Fruit fly (Drosophila melanogaster) whole organism, embryonic: ENCODE measurements around the gene mop.

ENCODE experiments used
- CG10209 ChIP-seq: fragments of 200-800 bp; sonication (Bioruptor generic); optimal IDR thresholded peaks from 3 replicates; lab custom pipeline; 2017; ENCODE audit warnings: missing biosample characterization, mild to moderate bottlenecking, missing genetic modification characterization, missing genetic modification reagents
- CG10565 ChIP-seq: fragments of 200-800 bp; sonication (Bioruptor generic); optimal IDR thresholded peaks from 3 replicates; lab custom pipeline; 2016; ENCODE audit warnings: missing biosample characterization, mild to moderate bottlenecking, missing genetic modification characterization
- CG11085 ChIP-seq: fragments of 200-800 bp; sonication (Bioruptor generic); IDR thresholded peaks from 2 replicates; pipeline ENCODE4 v1.3.6; 2022; ENCODE audit warnings: missing biosample characterization, missing genetic modification characterization
- CG12219 ChIP-seq: fragments of 200-800 bp; sonication (Bioruptor generic); optimal IDR thresholded peaks from 3 replicates; lab custom pipeline; 2018; ENCODE audit warnings: missing biosample characterization, mild to moderate bottlenecking, missing genetic modification characterization
- CG12744 ChIP-seq: fragments of 200-800 bp; sonication (Bioruptor generic); optimal IDR thresholded peaks from 2 replicates; lab custom pipeline; 2016; ENCODE audit warnings: missing biosample characterization, missing genetic modification characterization
- CG12942 ChIP-seq: fragments of 200-800 bp; sonication (Bioruptor generic); optimal IDR thresholded peaks from 3 replicates; lab custom pipeline; 2016; ENCODE audit warnings: missing biosample characterization, missing genetic modification characterization
- CG13287 ChIP-seq: fragments of 200-800 bp; sonication (Bioruptor generic); IDR thresholded peaks from 2 replicates; pipeline ENCODE4 v1.3.6; 2022; ENCODE audit warnings: missing biosample characterization, missing genetic modification characterization; ENCODE audit not compliant: partially characterized antibody
- CG13894 ChIP-seq: fragments of 200-800 bp; sonication (Bioruptor generic); optimal IDR thresholded peaks from 3 replicates; lab custom pipeline; 2018; ENCODE audit warnings: missing biosample characterization, mild to moderate bottlenecking, missing genetic modification characterization, moderate library complexity
- CG14441 ChIP-seq: fragments of 200-800 bp; sonication (Bioruptor generic); IDR thresholded peaks from 2 replicates; pipeline ENCODE4 v1.3.6; 2022; ENCODE audit warnings: missing biosample characterization, missing genetic modification characterization
- CG17186 ChIP-seq: fragments of 200-800 bp; sonication (Bioruptor generic); optimal IDR thresholded peaks from 3 replicates; lab custom pipeline; 2017; ENCODE audit warnings: missing biosample characterization, missing genetic modification reagents, missing genetic modification characterization
- CG2875 ChIP-seq: fragments of 200-800 bp; sonication (Bioruptor generic); optimal IDR thresholded peaks from 2 replicates; lab custom pipeline; 2017; ENCODE audit warnings: missing biosample characterization, mild to moderate bottlenecking, missing genetic modification characterization, missing genetic modification reagents
- CG2889 ChIP-seq: fragments of 200-800 bp; sonication (Bioruptor generic); IDR thresholded peaks from 3 replicates; pipeline ENCODE4 v1.3.6; 2022; ENCODE audit warnings: missing biosample characterization, missing genetic modification characterization
- CG31365 ChIP-seq: fragments of 200-800 bp; sonication (Bioruptor generic); optimal IDR thresholded peaks from 2 replicates; lab custom pipeline; 2018; ENCODE audit warnings: missing biosample characterization, mild to moderate bottlenecking, missing genetic modification characterization
- CG3847 ChIP-seq: fragments of 200-800 bp; sonication (Bioruptor generic); IDR thresholded peaks from 2 replicates; pipeline ENCODE4 v1.3.6; 2022; ENCODE audit warnings: missing biosample characterization, missing genetic modification characterization
- CG42726 ChIP-seq: fragments of 200-800 bp; sonication (Bioruptor generic); IDR thresholded peaks from 2 replicates; pipeline ENCODE4 v1.3.6; 2022; ENCODE audit warnings: missing biosample characterization, missing genetic modification characterization; ENCODE audit not compliant: partially characterized antibody
- CG7745 ChIP-seq: fragments of 200-800 bp; sonication (Bioruptor generic); optimal IDR thresholded peaks from 2 replicates; lab custom pipeline; 2018; ENCODE audit warnings: missing biosample characterization, mild to moderate bottlenecking, missing genetic modification characterization, moderate library complexity
- CG8089 ChIP-seq: fragments of 200-800 bp; sonication (Bioruptor generic); optimal IDR thresholded peaks from 3 replicates; lab custom pipeline; 2016; ENCODE audit warnings: missing biosample characterization, missing genetic modification characterization
- CG8388 ChIP-seq: fragments of 200-800 bp; sonication (Bioruptor generic); optimal IDR thresholded peaks from 2 replicates; lab custom pipeline; 2019; ENCODE audit warnings: missing biosample characterization, mild to moderate bottlenecking, missing genetic modification characterization, moderate library complexity
- CG8765 ChIP-seq: fragments of 200-800 bp; sonication (Bioruptor generic); IDR thresholded peaks from 2 replicates; pipeline ENCODE4 v1.3.6; 2022; ENCODE audit warnings: missing biosample characterization, missing genetic modification characterization
- CG9437 ChIP-seq: fragments of 200-800 bp; sonication (Bioruptor generic); optimal IDR thresholded peaks from 2 replicates; lab custom pipeline; 2018; ENCODE audit warnings: missing biosample characterization, mild to moderate bottlenecking, missing genetic modification characterization
- Ets97D ChIP-seq: fragments of 200-800 bp; sonication (Bioruptor generic); optimal IDR thresholded peaks from 3 replicates; lab custom pipeline; 2016; ENCODE audit warnings: missing biosample characterization, missing genetic modification characterization
- Fer3 ChIP-seq: fragments of 200-800 bp; sonication (Bioruptor generic); optimal IDR thresholded peaks from 2 replicates; lab custom pipeline; 2018; ENCODE audit warnings: missing biosample characterization, mild to moderate bottlenecking, missing genetic modification characterization, moderate library complexity
- HmgD ChIP-seq: fragments of 200-800 bp; sonication (Bioruptor generic); optimal IDR thresholded peaks from 3 replicates; lab custom pipeline; 2016; ENCODE audit warnings: missing biosample characterization, missing genetic modification characterization
- Lim3 ChIP-seq: fragments of 200-800 bp; sonication (Bioruptor generic); IDR thresholded peaks from 2 replicates; pipeline ENCODE4 v1.3.6; 2022; ENCODE audit warnings: missing biosample characterization, missing genetic modification characterization
- MTF-1 ChIP-seq: fragments of 200-800 bp; sonication (Bioruptor generic); optimal IDR thresholded peaks from 2 replicates; lab custom pipeline; 2018; ENCODE audit warnings: missing biosample characterization, mild to moderate bottlenecking, missing genetic modification characterization, borderline replicate concordance
- Mes4 ChIP-seq: fragments of 200-800 bp; sonication (Bioruptor generic); optimal IDR thresholded peaks from 2 replicates; lab custom pipeline; 2016; ENCODE audit warnings: missing biosample characterization, missing genetic modification characterization
- Mrtf ChIP-seq: fragments of 200-800 bp; sonication (Bioruptor generic); IDR thresholded peaks from 3 replicates; pipeline ENCODE4 v1.3.6; 2022; ENCODE audit warnings: missing biosample characterization, missing genetic modification characterization
- Nf-YC ChIP-seq: fragments of 200-800 bp; optimal IDR thresholded peaks from 3 replicates; lab custom pipeline; 2019; ENCODE audit warnings: missing biosample characterization, mild to moderate bottlenecking, missing genetic modification characterization, moderate library complexity
- PHDP ChIP-seq: fragments of 200-800 bp; sonication (Bioruptor generic); optimal IDR thresholded peaks from 3 replicates; lab custom pipeline; 2018; ENCODE audit warnings: missing biosample characterization, mild to moderate bottlenecking, missing genetic modification characterization, moderate library complexity
- Poxn ChIP-seq: fragments of 200-800 bp; sonication (Bioruptor generic); IDR thresholded peaks from 2 replicates; pipeline ENCODE4 v1.3.6; 2022; ENCODE audit warnings: missing biosample characterization, missing genetic modification characterization
- Scr ChIP-seq: fragments of 200-800 bp; sonication (Bioruptor generic); IDR thresholded peaks from 2 replicates; pipeline ENCODE4 v1.3.6; 2022; ENCODE audit warnings: missing biosample characterization, missing genetic modification characterization; ENCODE audit not compliant: partially characterized antibody
- Vsx1 ChIP-seq: fragments of 200-800 bp; sonication (Bioruptor generic); optimal IDR thresholded peaks from 2 replicates; lab custom pipeline; 2017; ENCODE audit warnings: missing biosample characterization, mild to moderate bottlenecking, missing genetic modification characterization, missing genetic modification reagents
- YL-1 ChIP-seq: fragments of 200-800 bp; sonication (Bioruptor generic); optimal IDR thresholded peaks from 3 replicates; lab custom pipeline; 2017; ENCODE audit warnings: missing biosample characterization, mild to moderate bottlenecking, missing genetic modification characterization
- abd-A ChIP-seq: fragments of 200-800 bp; sonication (Bioruptor generic); optimal IDR thresholded peaks from 3 replicates; lab custom pipeline; 2019; ENCODE audit warnings: missing biosample characterization, mild to moderate bottlenecking, missing genetic modification characterization, moderate library complexity
- cato ChIP-seq: fragments of 200-800 bp; sonication (Bioruptor generic); optimal IDR thresholded peaks from 2 replicates; lab custom pipeline; 2016; ENCODE audit warnings: missing biosample characterization, missing genetic modification characterization, borderline replicate concordance
- crp ChIP-seq, 2 experiments: fragments of 200-800 bp; sonication (Bioruptor generic); optimal IDR thresholded peaks; 2 replicates in 1 of 2; 3 replicates in 1 of 2; lab custom pipeline; 2017; ENCODE audit warnings: missing biosample characterization in 2 of 2, missing genetic modification characterization in 2 of 2, mild to moderate bottlenecking in 1 of 2, moderate library complexity in 1 of 2
- gem ChIP-seq: fragments of 200-800 bp; sonication (Bioruptor generic); optimal IDR thresholded peaks from 2 replicates; lab custom pipeline; 2019; ENCODE audit warnings: missing biosample characterization, mild to moderate bottlenecking, missing genetic modification characterization, moderate library complexity
- gsb-n ChIP-seq: fragments of 200-800 bp; sonication (Bioruptor generic); optimal IDR thresholded peaks from 3 replicates; lab custom pipeline; 2018; ENCODE audit warnings: missing biosample characterization, mild to moderate bottlenecking, missing genetic modification characterization
- jumu ChIP-seq: fragments of 200-800 bp; sonication (Bioruptor generic); optimal IDR thresholded peaks from 3 replicates; lab custom pipeline; 2016; ENCODE audit warnings: missing biosample characterization, missing genetic modification characterization
- ken ChIP-seq: fragments of 200-800 bp; sonication (Bioruptor generic); IDR thresholded peaks from 3 replicates; pipeline ENCODE4 v1.3.6; 2022; ENCODE audit warnings: missing biosample characterization, missing genetic modification characterization
- knrl ChIP-seq: fragments of 200-800 bp; sonication (Bioruptor generic); IDR thresholded peaks from 3 replicates; pipeline ENCODE4 v1.3.6; 2022; ENCODE audit warnings: missing biosample characterization, missing genetic modification characterization; ENCODE audit not compliant: partially characterized antibody
- nau ChIP-seq: fragments of 200-800 bp; sonication (Bioruptor generic); optimal IDR thresholded peaks from 3 replicates; lab custom pipeline; 2017; ENCODE audit warnings: missing biosample characterization, mild to moderate bottlenecking, missing genetic modification characterization, missing genetic modification reagents
- pho ChIP-seq: fragments of 200-800 bp; sonication (Bioruptor generic); optimal IDR thresholded peaks from 2 replicates; lab custom pipeline; 2016; ENCODE audit warnings: missing biosample characterization, missing genetic modification characterization
- sr ChIP-seq: fragments of 200-800 bp; sonication (Bioruptor generic); IDR thresholded peaks from 3 replicates; pipeline ENCODE4 v1.3.6; 2022; ENCODE audit warnings: missing biosample characterization, missing genetic modification characterization
- tap ChIP-seq: fragments of 200-800 bp; optimal IDR thresholded peaks from 3 replicates; lab custom pipeline; 2019; ENCODE audit warnings: missing biosample characterization, mild to moderate bottlenecking, missing genetic modification characterization, moderate library complexity
- tll ChIP-seq, 2 experiments: fragments of 200-800 bp in 1 of 2; fragments of >200 bp in 1 of 2; sonication (Bioruptor generic) in 1 of 2; optimal IDR thresholded peaks; 2 replicates each; lab custom pipeline; 2017 to 2019; ENCODE audit warnings: missing biosample characterization in 2 of 2, missing genetic modification characterization in 2 of 2, mild to moderate bottlenecking in 1 of 2, moderate library complexity in 1 of 2
- twi ChIP-seq: fragments of 200-800 bp; optimal IDR thresholded peaks from 2 replicates; lab custom pipeline; 2019; ENCODE audit warnings: missing biosample characterization, mild to moderate bottlenecking, missing genetic modification characterization, moderate library complexity

The mop gene

DNA sequence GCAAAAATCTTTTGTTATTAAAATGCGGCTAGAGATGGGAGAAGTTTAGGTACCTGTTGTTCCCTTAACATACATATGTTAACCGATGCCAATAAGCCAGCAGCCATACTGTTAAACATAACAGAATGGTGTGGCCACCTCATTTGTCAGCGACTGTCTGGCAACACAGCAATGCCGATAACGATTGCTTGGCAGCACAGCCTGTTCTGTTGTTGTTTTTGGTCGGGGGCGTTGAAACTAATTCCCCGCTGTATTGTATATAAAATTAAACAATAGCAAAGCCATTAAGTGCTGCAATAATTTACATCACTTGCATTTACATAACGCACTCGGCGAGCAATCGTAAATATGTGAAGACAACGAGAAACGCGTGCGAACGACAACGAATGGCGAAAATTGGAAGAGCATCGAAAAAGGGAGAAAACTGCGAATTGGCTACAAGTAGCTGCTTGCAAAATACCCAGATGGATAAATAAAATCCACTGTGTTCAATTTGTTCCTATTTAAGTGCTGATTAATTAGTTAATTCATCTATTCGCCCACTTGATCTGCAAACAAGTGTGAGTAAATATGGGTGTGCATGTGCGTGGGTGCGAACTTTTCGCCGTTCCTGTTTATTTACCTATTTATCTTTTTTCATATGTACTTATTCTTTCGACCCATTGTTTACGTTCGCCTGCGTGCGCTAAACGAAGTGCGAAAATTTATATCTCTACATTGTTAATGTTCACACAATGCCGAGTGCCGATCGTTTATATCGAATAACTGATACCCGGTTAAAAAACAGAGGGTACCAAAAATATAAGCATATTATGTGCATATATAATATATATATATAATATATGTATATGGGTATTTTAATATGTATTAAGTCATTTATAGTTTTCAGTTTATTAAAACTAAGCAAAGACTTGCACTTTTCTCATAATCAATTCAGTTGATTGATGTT, 13.8 kb downstream of the mop start, which contains the start of the genes Tsen34 and Mgat4a (continued):
- TF ChIP-seq CG31365 (tag; lab: Kevin White, UChicago) (no peak), Lim3 (no peak), CG7745 (tag; lab: Kevin White, UChicago) (no peak), PHDP (tag; lab: Kevin White, UChicago) (peak; percentile 35), Fer3 (tag; lab: Kevin White, UChicago) (no peak), sr (GFP tag; lab: Robert Waterston, UW) (peak; percentile 87), MTF-1 (GFP tag; lab: Kevin White, UChicago) (peak; percentile 50), YL-1 (GFP tag; lab: Kevin White, UChicago) (peak; percentile 61), CG10565 (GFP tag; lab: Kevin White, UChicago) (no peak), CG17186 (peak; percentile 31), CG2889 (GFP tag; lab: Robert Waterston, UW) (0 out of 3 replicates have a peak, but pooled peaks have one; percentile 30), CG2875 (no peak), HmgD (no peak), Scr (GFP tag; lab: Robert Waterston, UW) (peak; percentile 45), Mrtf (peak; percentile 46; the same call in 1 of the 3 replicates), pho (GFP tag; lab: Kevin White, UChicago) (peak; percentile 66), jumu (GFP tag; lab: Kevin White, UChicago) (no peak), CG14441 (GFP tag; lab: Robert Waterston, UW) (peak; percentile 52), nau (GFP tag; lab: Kevin White, UChicago) (no peak), gsb-n (tag; lab: Kevin White, UChicago) (no peak), CG8765 (GFP tag; lab: Robert Waterston, UW) (no peak), tap (tag; lab: Kevin White, UChicago) (peak; percentile 15), Mes4 (GFP tag; lab: Kevin White, UChicago) (no peak), ken (GFP tag; lab: Robert Waterston, UW) (no peak), CG13894 (tag; lab: Kevin White, UChicago) (no peak), CG12744 (GFP tag; lab: Kevin White, UChicago) (peak; percentile 52), CG12942 (GFP tag; lab: Kevin White, UChicago) (peak; percentile 6), Ets97D (GFP tag; lab: Kevin White, UChicago) (peak; percentile 15), tll (GFP tag; optimal IDR thresholded peaks at IDR 0.05; lab: Kevin White, UChicago) (peak in 1 of 2 experiments; percentile 55), CG9437 (GFP tag; lab: Kevin White, UChicago) (no peak), CG3847 (GFP tag; lab: Robert Waterston, UW) (peak; percentile 16; the same call in 1 of the 2 replicates), CG8388 (GFP tag; lab: Kevin White, UChicago) (peak; percentile 87), CG42726 (no peak), CG8089 (GFP tag; lab: Kevin White, UChicago) (peak; percentile 3), crp (GFP tag; optimal IDR thresholded peaks at IDR 0.05; lab: Kevin White, UChicago) (peak in 1 of 2 experiments; percentile 39), knrl (GFP tag; lab: Robert Waterston, UW) (peak; percentile 55; the same call in 2 of the 3 replicates), CG12219 (GFP tag; lab: Kevin White, UChicago) (peak; percentile 2), CG10209 (GFP tag; lab: Kevin White, UChicago) (peak; percentile 62), Vsx1 (GFP tag; lab: Kevin White, UChicago) (no peak), cato (GFP tag; lab: Kevin White, UChicago) (no peak), CG13287 (GFP tag; lab: Robert Waterston, UW) (peak; percentile 68), gem (tag; lab: Kevin White, UChicago) (no peak), Poxn (no peak), abd-A (tag; lab: Kevin White, UChicago) (no peak), Nf-YC (tag; lab: Kevin White, UChicago) (no peak), CG11085 (GFP tag; lab: Robert Waterston, UW) (0 out of 2 replicates have a peak, but pooled peaks have one; percentile 33), twi (no peak)
- TF ChIP-seq, all 482 proteins: peak for 211
